Worm (Caenorhabditis elegans) whole organism, L2 larva: ENCODE data around the gene pgph-1.

Experiments used
- C34F6.9 ChIP-seq: fragments of 150-350 bp; optimal IDR thresholded peaks from 2 replicates; lab custom pipeline; 2014; ENCODE audit warnings: missing biosample characterization, missing genetic modification characterization
- F13H6.1 ChIP-seq: sonication (generic microtip); optimal IDR thresholded peaks from 2 replicates; lab custom pipeline; 2016; ENCODE audit warnings: missing genetic modification characterization, missing compliant biosample characterization
- R02D3.7 ChIP-seq: fragments of 150-350 bp; optimal IDR thresholded peaks from 2 replicates; lab custom pipeline; 2014; ENCODE audit warnings: missing biosample characterization, missing genetic modification characterization
- Y55F3AM.14 ChIP-seq: fragments of 200-800 bp; sonication (Bioruptor generic); optimal IDR thresholded peaks from 2 replicates; lab custom pipeline; 2018; ENCODE audit warnings: mild to moderate bottlenecking, missing genetic modification characterization, missing compliant biosample characterization
- ZK546.5 ChIP-seq: sonication (generic microtip); optimal IDR thresholded peaks from 2 replicates; lab custom pipeline; 2017; ENCODE audit warnings: missing biosample characterization, missing genetic modification characterization
- alr-1 ChIP-seq: fragments of 150-350 bp; optimal IDR thresholded peaks from 2 replicates; lab custom pipeline; 2014; ENCODE audit warnings: missing biosample characterization, missing genetic modification characterization
- aly-2 ChIP-seq: fragments of 150-350 bp; optimal IDR thresholded peaks from 2 replicates; lab custom pipeline; 2014; ENCODE audit warnings: missing biosample characterization, missing genetic modification characterization
- ama-1 ChIP-seq: fragments of 150-350 bp; optimal IDR thresholded peaks from 2 replicates; lab custom pipeline; 2018; ENCODE audit warnings: inconsistent platforms
- blmp-1 ChIP-seq: sonication (generic microtip); optimal IDR thresholded peaks from 2 replicates; lab custom pipeline; 2017; ENCODE audit warnings: missing genetic modification characterization, mild to moderate bottlenecking, missing compliant biosample characterization, antibody characterized with exemption, moderate library complexity; ENCODE audit not compliant: insufficient read depth
- ceh-16 ChIP-seq: fragments of 150-350 bp; optimal IDR thresholded peaks from 2 replicates; lab custom pipeline; 2014; ENCODE audit warnings: missing biosample characterization, missing genetic modification characterization
- ceh-82 ChIP-seq: fragments of 150-350 bp; optimal IDR thresholded peaks from 2 replicates; lab custom pipeline; 2014; ENCODE audit warnings: missing biosample characterization, missing genetic modification characterization
- crh-2 ChIP-seq: sonication (generic microtip); optimal IDR thresholded peaks from 2 replicates; lab custom pipeline; 2017; ENCODE audit warnings: missing biosample characterization, missing genetic modification characterization
- dmd-4 ChIP-seq: sonication (generic microtip); optimal IDR thresholded peaks from 2 replicates; lab custom pipeline; 2017; ENCODE audit warnings: missing biosample characterization, missing genetic modification characterization
- egl-27 ChIP-seq: sonication (generic microtip); optimal IDR thresholded peaks from 3 replicates; lab custom pipeline; 2017; ENCODE audit warnings: missing biosample characterization, missing genetic modification reagents, missing genetic modification characterization
- elt-1 ChIP-seq: fragments of 150-350 bp; optimal IDR thresholded peaks from 2 replicates; lab custom pipeline; 2014; ENCODE audit warnings: missing biosample characterization, missing genetic modification characterization
- elt-3 ChIP-seq: sonication (generic microtip); optimal IDR thresholded peaks from 2 replicates; lab custom pipeline; 2017; ENCODE audit warnings: missing biosample characterization, missing genetic modification characterization
- fos-1 ChIP-seq: fragments of 150-350 bp; optimal IDR thresholded peaks from 2 replicates; lab custom pipeline; 2014; ENCODE audit warnings: missing biosample characterization, missing genetic modification characterization
- lin-11 ChIP-seq: fragments of 150-350 bp; sonication (generic microtip); optimal IDR thresholded peaks from 2 replicates; lab custom pipeline; 2014; ENCODE audit warnings: missing biosample characterization, missing genetic modification characterization, inconsistent platforms, mixed read lengths
- lin-13 ChIP-seq: fragments of 150-350 bp; optimal IDR thresholded peaks from 2 replicates; lab custom pipeline; 2014; ENCODE audit warnings: missing biosample characterization, missing genetic modification reagents, missing genetic modification characterization
- lin-39 ChIP-seq: fragments of 150-350 bp; optimal IDR thresholded peaks from 2 replicates; lab custom pipeline; 2014; ENCODE audit warnings: missing biosample characterization, missing genetic modification reagents, missing genetic modification characterization
- mab-5 ChIP-seq: fragments of 150-350 bp; optimal IDR thresholded peaks from 2 replicates; lab custom pipeline; 2014; ENCODE audit warnings: missing biosample characterization, missing genetic modification characterization
- mbf-1 ChIP-seq: sonication (generic microtip); optimal IDR thresholded peaks from 2 replicates; lab custom pipeline; 2017; ENCODE audit warnings: missing biosample characterization, missing genetic modification characterization
- mdl-1 ChIP-seq, 2 experiments: fragments of 150-350 bp in 1 of 2; sonication (generic microtip) in 1 of 2; optimal IDR thresholded peaks; 2 replicates each; lab custom pipeline; 2017; ENCODE audit warnings: missing biosample characterization in 2 of 2, missing genetic modification characterization in 2 of 2
- nhr-10 ChIP-seq: sonication (generic microtip); optimal IDR thresholded peaks from 2 replicates; lab custom pipeline; 2017; ENCODE audit warnings: missing biosample characterization, missing genetic modification characterization
- nhr-12 ChIP-seq: fragments of 150-350 bp; optimal IDR thresholded peaks from 2 replicates; lab custom pipeline; 2014; ENCODE audit warnings: missing biosample characterization, missing genetic modification characterization
- nhr-129 ChIP-seq: fragments of 150-350 bp; optimal IDR thresholded peaks from 2 replicates; lab custom pipeline; 2014; ENCODE audit warnings: missing biosample characterization, missing genetic modification characterization
- nhr-23 ChIP-seq: fragments of 150-350 bp; optimal IDR thresholded peaks from 2 replicates; lab custom pipeline; 2014; ENCODE audit warnings: missing biosample characterization, missing genetic modification reagents, missing genetic modification characterization
- nhr-237 ChIP-seq: fragments of 150-350 bp; optimal IDR thresholded peaks from 2 replicates; lab custom pipeline; 2014; ENCODE audit warnings: missing biosample characterization, missing genetic modification characterization
- nhr-6 ChIP-seq: fragments of 150-350 bp; optimal IDR thresholded peaks from 2 replicates; lab custom pipeline; 2014; ENCODE audit warnings: missing biosample characterization, missing genetic modification characterization
- peb-1 ChIP-seq: fragments of 150-350 bp; optimal IDR thresholded peaks from 2 replicates; lab custom pipeline; 2014; ENCODE audit warnings: missing biosample characterization, missing genetic modification characterization
- skn-1 ChIP-seq: sonication (generic microtip); optimal IDR thresholded peaks from 2 replicates; lab custom pipeline; 2017; ENCODE audit warnings: missing biosample characterization, missing genetic modification characterization
- sma-3 ChIP-seq: sonication (generic microtip); optimal IDR thresholded peaks from 2 replicates; lab custom pipeline; 2016; ENCODE audit warnings: missing genetic modification reagents, missing genetic modification characterization, missing compliant biosample characterization
- snpc-4 ChIP-seq: fragments of 150-350 bp; optimal IDR thresholded peaks from 2 replicates; lab custom pipeline; 2014; ENCODE audit warnings: missing biosample characterization, missing genetic modification characterization
- unc-55 ChIP-seq: fragments of 150-350 bp; sonication (generic microtip); optimal IDR thresholded peaks from 3 replicates; lab custom pipeline; 2014; ENCODE audit warnings: missing biosample characterization, missing genetic modification reagents, missing genetic modification characterization
- unc-62 ChIP-seq: fragments of 150-350 bp; optimal IDR thresholded peaks from 2 replicates; lab custom pipeline; 2014; ENCODE audit warnings: missing biosample characterization, missing genetic modification reagents, missing genetic modification characterization
- ztf-11 ChIP-seq: sonication (generic microtip); optimal IDR thresholded peaks from 2 replicates; lab custom pipeline; 2017; ENCODE audit warnings: missing biosample characterization, missing genetic modification characterization
- ztf-4 ChIP-seq: fragments of 150-350 bp; optimal IDR thresholded peaks from 2 replicates; lab custom pipeline; 2014; ENCODE audit warnings: missing biosample characterization, missing genetic modification characterization

pgph-1 gene

DNA sequence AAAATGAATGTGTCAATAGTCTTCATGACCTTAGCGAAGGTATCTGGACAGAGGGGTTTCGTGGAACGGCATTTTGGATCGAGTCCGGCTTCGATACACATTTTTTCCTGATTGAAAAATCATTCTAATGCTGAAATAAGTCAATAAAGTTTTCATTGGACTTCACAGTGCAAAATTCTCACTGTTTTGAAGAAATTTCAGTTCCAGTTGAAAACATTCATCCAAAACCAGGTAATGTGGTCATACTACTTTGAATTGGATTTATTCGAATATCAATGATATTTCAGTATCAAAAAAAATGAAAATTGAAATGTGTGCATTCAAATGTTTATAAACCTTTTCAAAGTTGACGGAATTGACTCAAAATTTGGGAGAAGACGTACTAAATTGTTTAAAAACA, at the start of gene pgph-1:
Gene pgph-1 (minus strand): TSS at position 101 of the 400 bp plus-strand sequence.
- no peak for TF ChIP-seq C34F6.9 (tag; lab: Kevin White, UChicago)
- TF ChIP-seq alr-1 (tag; lab: Kevin White, UChicago): no peak
- no peak for TF ChIP-seq nhr-129 (tag; lab: Kevin White, UChicago)
- no peak for TF ChIP-seq F13H6.1 (tag; lab: Kevin White, UChicago)
- no peak for TF ChIP-seq Y55F3AM.14 (GFP tag; lab: Kevin White, UChicago)
- no peak for TF ChIP-seq nhr-23 (tag; lab: Kevin White, UChicago)
- no peak for TF ChIP-seq ama-1 (lab: Kevin White, UChicago)
- no peak for TF ChIP-seq sma-3 (GFP tag; lab: Kevin White, UChicago)
- TF ChIP-seq fos-1: no peak
- TF ChIP-seq egl-27 (tag; lab: Kevin White, UChicago): no peak
- no peak for TF ChIP-seq blmp-1 (tag; lab: Kevin White, UChicago)
- TF ChIP-seq unc-62 (GFP tag; lab: Kevin White, UChicago): no peak
- no peak for TF ChIP-seq ztf-11
- TF ChIP-seq lin-39 (tag; lab: Kevin White, UChicago): no peak
- TF ChIP-seq unc-55 (GFP tag; lab: Kevin White, UChicago): no peak
- TF ChIP-seq peb-1: no peak
- no peak for TF ChIP-seq crh-2 (tag; lab: Kevin White, UChicago)
- TF ChIP-seq elt-3 (tag; lab: Kevin White, UChicago): no peak
- no peak for TF ChIP-seq elt-1 (tag; lab: Kevin White, UChicago)
- TF ChIP-seq aly-2 (tag; lab: Kevin White, UChicago): no peak
- TF ChIP-seq, all 48 proteins: peak for 0

- TF ChIP-seq ztf-11: no peak
- no peak for TF ChIP-seq elt-3 (tag; lab: Kevin White, UChicago)
- TF ChIP-seq nhr-12 (tag; lab: Kevin White, UChicago): no peak
- no peak for TF ChIP-seq snpc-4 (tag; lab: Kevin White, UChicago)
- no peak for TF ChIP-seq dmd-4 (tag; lab: Kevin White, UChicago)
- TF ChIP-seq lin-11: no peak
- TF ChIP-seq blmp-1 (tag; lab: Kevin White, UChicago): no peak
- no peak for TF ChIP-seq crh-2 (tag; lab: Kevin White, UChicago)
- no peak for TF ChIP-seq nhr-10
- TF ChIP-seq skn-1 (tag; lab: Kevin White, UChicago): no peak
- TF ChIP-seq mdl-1 (tag; optimal IDR thresholded peaks at IDR 0.05; lab: Kevin White, UChicago): no peak
- TF ChIP-seq ceh-16 (tag; lab: Kevin White, UChicago): no peak
- TF ChIP-seq nhr-6: no peak
- TF ChIP-seq mab-5 (tag; lab: Kevin White, UChicago): no peak
- no peak for TF ChIP-seq R02D3.7 (tag; lab: Kevin White, UChicago)
- TF ChIP-seq unc-55 (GFP tag; lab: Kevin White, UChicago): no peak
Measured at ce11 chrV:5799373-5799772, 46.0 kb upstream of the pgph-1 start, which contains the start of gene cyn-17. Gene cyn-17, plus strand, starts transcription at chrV:5799673.

- TF ChIP-seq R02D3.7 (tag; lab: Kevin White, UChicago) (no peak), ZK546.5 (no peak), nhr-6 (no peak), mbf-1 (tag; lab: Kevin White, UChicago) (no peak), elt-3 (tag; lab: Kevin White, UChicago) (no peak), nhr-237 (tag; lab: Kevin White, UChicago) (no peak), ztf-4 (tag; lab: Kevin White, UChicago) (no peak), alr-1 (tag; lab: Kevin White, UChicago) (no peak), ama-1 (lab: Kevin White, UChicago) (no peak), ztf-11 (no peak), F13H6.1 (tag; lab: Kevin White, UChicago) (no peak), nhr-23 (tag; lab: Kevin White, UChicago) (no peak)
Measured at ce11 chrV:5798132-5798531, 44.8 kb upstream of the pgph-1 start, which contains the start of gene nstp-3. Gene nstp-3, minus strand, starts transcription at chrV:5798232.

ce11 chrV:5792031-5792430, 38.7 kb upstream of the pgph-1 start, which contains the start of gene ZC250.2:
Gene ZC250.2, plus strand, starts transcription at chrV:5792331.
- TF ChIP-seq nhr-12 (tag; lab: Kevin White, UChicago) (no peak), unc-55 (GFP tag; lab: Kevin White, UChicago) (no peak), nhr-23 (tag; lab: Kevin White, UChicago) (no peak), mdl-1 (tag; optimal IDR thresholded peaks at IDR 0.05; lab: Kevin White, UChicago) (no peak), ceh-82 (tag; lab: Kevin White, UChicago) (no peak), lin-13 (GFP tag; lab: Kevin White, UChicago) (no peak), ama-1 (lab: Kevin White, UChicago) (no peak), mab-5 (tag; lab: Kevin White, UChicago) (no peak), unc-62 (GFP tag; lab: Kevin White, UChicago) (no peak)
